Fruit fly (Drosophila melanogaster) whole organism, embryonic: ENCODE measurements around the gene CG32432.

Experiments
- B-H2 ChIP-seq: fragments of 200-800 bp; sonication (Bioruptor generic); optimal IDR thresholded peaks from 2 replicates; lab custom pipeline; 2018; ENCODE audit warnings: missing biosample characterization, mild to moderate bottlenecking, missing genetic modification characterization
- CG10274 ChIP-seq: fragments of 200-800 bp; sonication (Bioruptor generic); optimal IDR thresholded peaks from 3 replicates; lab custom pipeline; 2017; ENCODE audit warnings: missing biosample characterization, mild to moderate bottlenecking, missing genetic modification characterization
- CG10654 ChIP-seq: fragments of 200-800 bp; sonication (Bioruptor generic); optimal IDR thresholded peaks from 2 replicates; lab custom pipeline; 2016; ENCODE audit warnings: missing biosample characterization, missing genetic modification characterization
- CG10959 ChIP-seq: fragments of 200-800 bp; sonication (Bioruptor generic); IDR thresholded peaks from 2 replicates; pipeline ENCODE4 v1.3.6; 2022; ENCODE audit warnings: missing biosample characterization, missing genetic modification characterization
- CG11247 ChIP-seq: fragments of 200-800 bp; sonication (Bioruptor generic); IDR thresholded peaks from 2 replicates; pipeline ENCODE4 v1.3.6; 2022; ENCODE audit warnings: missing biosample characterization, missing genetic modification characterization
- CG11695 ChIP-seq: fragments of 200-800 bp; sonication (Bioruptor generic); IDR thresholded peaks from 3 replicates; pipeline ENCODE4 v1.3.6; 2022; ENCODE audit warnings: missing biosample characterization, missing genetic modification characterization
- CG12942 ChIP-seq: fragments of 200-800 bp; sonication (Bioruptor generic); optimal IDR thresholded peaks from 3 replicates; lab custom pipeline; 2016; ENCODE audit warnings: missing biosample characterization, missing genetic modification characterization
- CG13894 ChIP-seq: fragments of 200-800 bp; sonication (Bioruptor generic); optimal IDR thresholded peaks from 3 replicates; lab custom pipeline; 2018; ENCODE audit warnings: missing biosample characterization, mild to moderate bottlenecking, missing genetic modification characterization, moderate library complexity
- CG14014 ChIP-seq: fragments of 200-800 bp; sonication (Bioruptor generic); IDR thresholded peaks from 2 replicates; pipeline ENCODE4 v1.3.6; 2022; ENCODE audit warnings: missing biosample characterization, missing genetic modification characterization
- CG15073 ChIP-seq: fragments of 200-800 bp; sonication (Bioruptor generic); optimal IDR thresholded peaks from 2 replicates; lab custom pipeline; 2016; ENCODE audit warnings: missing biosample characterization, missing genetic modification characterization
- CG15696 ChIP-seq: fragments of 200-800 bp; sonication (Bioruptor generic); optimal IDR thresholded peaks from 2 replicates; lab custom pipeline; 2019; ENCODE audit warnings: missing biosample characterization, mild to moderate bottlenecking, missing genetic modification characterization, moderate library complexity
- CG1603 ChIP-seq: fragments of 200-800 bp; sonication (Bioruptor generic); optimal IDR thresholded peaks from 2 replicates; lab custom pipeline; 2019; ENCODE audit warnings: missing biosample characterization, mild to moderate bottlenecking, missing genetic modification characterization, moderate library complexity
- CG16863 ChIP-seq: fragments of 200-800 bp; sonication (Bioruptor generic); optimal IDR thresholded peaks from 3 replicates; lab custom pipeline; 2016; ENCODE audit warnings: missing biosample characterization, missing genetic modification characterization
- CG18599 ChIP-seq: fragments of 200-800 bp; sonication (Bioruptor generic); optimal IDR thresholded peaks from 3 replicates; lab custom pipeline; 2017; ENCODE audit warnings: missing biosample characterization, missing genetic modification characterization, mild to moderate bottlenecking, moderate library complexity, missing genetic modification reagents
- CG4424 ChIP-seq: fragments of 200-800 bp; sonication (Bioruptor generic); optimal IDR thresholded peaks from 3 replicates; lab custom pipeline; 2016; ENCODE audit warnings: missing biosample characterization, missing genetic modification characterization
- CG4820 ChIP-seq: fragments of 200-800 bp; sonication (Bioruptor generic); optimal IDR thresholded peaks from 3 replicates; lab custom pipeline; 2016; ENCODE audit warnings: missing biosample characterization, missing genetic modification characterization
- CG6175 ChIP-seq: fragments of 200-800 bp; sonication (Bioruptor generic); IDR thresholded peaks from 3 replicates; pipeline ENCODE4 v1.3.6; 2022; ENCODE audit warnings: missing biosample characterization, missing genetic modification characterization
- CG6654 ChIP-seq: fragments of 200-800 bp; sonication (Bioruptor generic); optimal IDR thresholded peaks from 2 replicates; lab custom pipeline; 2017; ENCODE audit warnings: missing biosample characterization, mild to moderate bottlenecking, missing genetic modification characterization
- CG7372 ChIP-seq: fragments of 200-800 bp; sonication (Bioruptor generic); IDR thresholded peaks from 2 replicates; pipeline ENCODE4 v1.3.6; 2022; ENCODE audit warnings: missing biosample characterization, missing genetic modification characterization
- CG8281 ChIP-seq: fragments of 200-800 bp; sonication (Bioruptor generic); optimal IDR thresholded peaks from 2 replicates; lab custom pipeline; 2018; ENCODE audit warnings: missing biosample characterization, mild to moderate bottlenecking, missing genetic modification characterization, moderate library complexity
- CG9797 ChIP-seq: fragments of 200-800 bp; sonication (Bioruptor generic); optimal IDR thresholded peaks from 3 replicates; lab custom pipeline; 2018; ENCODE audit warnings: missing biosample characterization, mild to moderate bottlenecking, missing genetic modification characterization
- ERR ChIP-seq: fragments of 200-800 bp; sonication (Bioruptor generic); optimal IDR thresholded peaks from 2 replicates; lab custom pipeline; 2016; ENCODE audit warnings: missing biosample characterization, missing genetic modification characterization
- H15 ChIP-seq: fragments of 200-800 bp; sonication (Bioruptor generic); IDR thresholded peaks from 3 replicates; pipeline ENCODE4 v1.3.6; 2022; ENCODE audit warnings: missing biosample characterization, missing genetic modification characterization
- HLH54F ChIP-seq: fragments of 200-800 bp; sonication (Bioruptor generic); optimal IDR thresholded peaks from 3 replicates; lab custom pipeline; 2016; ENCODE audit warnings: missing biosample characterization, missing genetic modification characterization
- HmgZ ChIP-seq: fragments of 200-800 bp; sonication (Bioruptor generic); optimal IDR thresholded peaks from 2 replicates; lab custom pipeline; 2018; ENCODE audit warnings: missing biosample characterization, mild to moderate bottlenecking, missing genetic modification characterization
- Jarid2 ChIP-seq: fragments of 200-800 bp; sonication (Bioruptor generic); optimal IDR thresholded peaks from 3 replicates; lab custom pipeline; 2017; ENCODE audit warnings: mild to moderate bottlenecking, missing biosample characterization, missing genetic modification reagents, missing genetic modification characterization
- Kr ChIP-seq: fragments of 200-800 bp; sonication (Bioruptor generic); optimal IDR thresholded peaks from 2 replicates; lab custom pipeline; 2017; ENCODE audit warnings: missing biosample characterization, mild to moderate bottlenecking, missing genetic modification characterization
- Lim3 ChIP-seq: fragments of 200-800 bp; sonication (Bioruptor generic); IDR thresholded peaks from 2 replicates; pipeline ENCODE4 v1.3.6; 2022; ENCODE audit warnings: missing biosample characterization, missing genetic modification characterization
- MTF-1 ChIP-seq: fragments of 200-800 bp; sonication (Bioruptor generic); optimal IDR thresholded peaks from 2 replicates; lab custom pipeline; 2018; ENCODE audit warnings: missing biosample characterization, mild to moderate bottlenecking, missing genetic modification characterization, borderline replicate concordance
- Oaz ChIP-seq: fragments of 200-800 bp; sonication (Bioruptor generic); IDR thresholded peaks from 2 replicates; pipeline ENCODE4 v1.3.6; 2022; ENCODE audit warnings: missing biosample characterization, missing genetic modification characterization
- Poxn ChIP-seq: fragments of 200-800 bp; sonication (Bioruptor generic); IDR thresholded peaks from 2 replicates; pipeline ENCODE4 v1.3.6; 2022; ENCODE audit warnings: missing biosample characterization, missing genetic modification characterization
- Six4 ChIP-seq: fragments of 200-800 bp; sonication (Bioruptor generic); optimal IDR thresholded peaks from 2 replicates; lab custom pipeline; 2016; ENCODE audit warnings: missing biosample characterization, missing genetic modification characterization
- Sox102F ChIP-seq: fragments of 200-800 bp; sonication (Bioruptor generic); optimal IDR thresholded peaks from 2 replicates; lab custom pipeline; 2018; ENCODE audit warnings: missing biosample characterization, mild to moderate bottlenecking, missing genetic modification characterization, moderate library complexity
- aop ChIP-seq: fragments of 200-800 bp; sonication (Bioruptor generic); IDR thresholded peaks from 2 replicates; pipeline ENCODE4 v1.3.6; 2022; ENCODE audit warnings: missing biosample characterization, missing genetic modification characterization
- ash1 ChIP-seq: fragments of 200-800 bp; sonication (Bioruptor generic); optimal IDR thresholded peaks from 2 replicates; lab custom pipeline; 2018; ENCODE audit warnings: missing biosample characterization, mild to moderate bottlenecking, missing genetic modification characterization
- bbx ChIP-seq: fragments of 200-800 bp; sonication (Bioruptor generic); IDR thresholded peaks from 2 replicates; pipeline ENCODE4 v1.3.6; 2022; ENCODE audit warnings: missing biosample characterization, missing genetic modification characterization; ENCODE audit not compliant: partially characterized antibody
- cad ChIP-seq: fragments of >200 bp; optimal IDR thresholded peaks from 2 replicates; lab custom pipeline; 2017; ENCODE audit warnings: missing biosample characterization, missing genetic modification characterization
- dan ChIP-seq: fragments of 200-800 bp; sonication (Bioruptor generic); IDR thresholded peaks from 2 replicates; pipeline ENCODE4 v1.3.6; 2022; ENCODE audit warnings: missing biosample characterization, missing genetic modification characterization
- danr ChIP-seq: fragments of 200-800 bp; sonication (Bioruptor generic); IDR thresholded peaks from 2 replicates; pipeline ENCODE4 v1.3.6; 2022; ENCODE audit warnings: missing biosample characterization, missing genetic modification characterization
- exex ChIP-seq: fragments of 200-800 bp; sonication (Bioruptor generic); optimal IDR thresholded peaks from 4 replicates; lab custom pipeline; 2018; ENCODE audit warnings: missing biosample characterization, mild to moderate bottlenecking, missing genetic modification characterization, moderate library complexity
- eyg ChIP-seq: fragments of 200-800 bp; sonication (Bioruptor generic); optimal IDR thresholded peaks from 3 replicates; lab custom pipeline; 2016; ENCODE audit warnings: missing biosample characterization, missing genetic modification characterization
- gcm2 ChIP-seq: fragments of 200-800 bp; sonication (Bioruptor generic); optimal IDR thresholded peaks from 2 replicates; lab custom pipeline; 2016; ENCODE audit warnings: missing biosample characterization, missing genetic modification characterization
- h ChIP-seq: fragments of >200 bp; optimal IDR thresholded peaks from 2 replicates; lab custom pipeline; 2017
- hkb ChIP-seq, 2 experiments: fragments of 200-800 bp in 1 of 2; fragments of >200 bp in 1 of 2; sonication (Bioruptor generic) in 1 of 2; IDR thresholded peaks in 1 of 2; optimal IDR thresholded peaks in 1 of 2; 2 replicates each; pipeline versions ENCODE4 v1.3.6 to Lab custom; 2017 to 2022; ENCODE audit warnings: missing biosample characterization in 1 of 2, missing genetic modification characterization in 1 of 2
- lab ChIP-seq: fragments of 200-800 bp; sonication (Bioruptor generic); optimal IDR thresholded peaks from 3 replicates; lab custom pipeline; 2017; ENCODE audit warnings: missing biosample characterization, missing genetic modification characterization, mild to moderate bottlenecking, moderate library complexity, missing genetic modification reagents
- nom ChIP-seq: fragments of 200-800 bp; sonication (Bioruptor generic); optimal IDR thresholded peaks from 2 replicates; lab custom pipeline; 2017; ENCODE audit warnings: missing biosample characterization, missing genetic modification characterization, mild to moderate bottlenecking, moderate library complexity, missing genetic modification reagents
- peb ChIP-seq: fragments of 200-800 bp; sonication (Bioruptor generic); IDR thresholded peaks from 2 replicates; pipeline ENCODE4 v1.3.6; 2022; ENCODE audit warnings: missing biosample characterization, missing genetic modification characterization
- slp2 ChIP-seq: fragments of 200-800 bp; sonication (Bioruptor generic); optimal IDR thresholded peaks from 2 replicates; lab custom pipeline; 2016; ENCODE audit warnings: missing biosample characterization, missing genetic modification characterization
- stc ChIP-seq: fragments of 200-800 bp; sonication (Bioruptor generic); IDR thresholded peaks from 2 replicates; pipeline ENCODE4 v1.3.6; 2022; ENCODE audit warnings: missing biosample characterization, missing genetic modification characterization
- ttk ChIP-seq: fragments of 200-800 bp; sonication (Bioruptor generic); IDR thresholded peaks from 2 replicates; pipeline ENCODE4 v2.1.2; 2022; ENCODE audit warnings: missing biosample characterization, missing genetic modification characterization
- tup ChIP-seq: fragments of 200-800 bp; sonication (Bioruptor generic); optimal IDR thresholded peaks from 2 replicates; lab custom pipeline; 2016; ENCODE audit warnings: missing biosample characterization, mild to moderate bottlenecking, missing genetic modification characterization, moderate library complexity

CG32432 gene

dm6 chr3L:20798325-20798846 lies 86.6 kb downstream of the CG32432 start, which contains the start of the genes CG3698 and tzn (continued):
- TF ChIP-seq dan (GFP tag; lab: Robert Waterston, UW) (no peak), cad (GFP tag; lab: Kevin White, UChicago) (no peak), Lim3 (GFP tag; lab: Robert Waterston, UW) (peak; percentile 74), HLH54F (GFP tag; lab: Kevin White, UChicago) (peak; percentile 81), h (no peak), ash1 (GFP tag; lab: Kevin White, UChicago) (peak; percentile 96), CG6654 (GFP tag; lab: Kevin White, UChicago) (peak; percentile 88), CG6175 (GFP tag; lab: Robert Waterston, UW) (peak; percentile 94), ttk (GFP tag; lab: Robert Waterston, UW) (peak; percentile 94), CG12942 (peak; percentile 89), aop (GFP tag; lab: Robert Waterston, UW) (0 out of 2 replicates have a peak, but pooled peaks have one; percentile 48), CG18599 (GFP tag; lab: Kevin White, UChicago) (peak; percentile 93), CG8281 (peak; percentile 74), Poxn (GFP tag; lab: Robert Waterston, UW) (peak; percentile 72; the same call in 1 of the 2 replicates), CG16863 (GFP tag; lab: Kevin White, UChicago) (peak; percentile 72), CG14014 (peak; percentile 91), CG10959 (peak; percentile 88), danr (GFP tag; lab: Robert Waterston, UW) (peak; percentile 67), CG1603 (tag; lab: Kevin White, UChicago) (peak; percentile 94), CG13894 (tag; lab: Kevin White, UChicago) (no peak), eyg (GFP tag; lab: Kevin White, UChicago) (peak; percentile 82), stc (GFP tag; lab: Robert Waterston, UW) (peak; percentile 91), Sox102F (GFP tag; lab: Kevin White, UChicago) (no peak), CG10274 (peak; percentile 88), B-H2 (GFP tag; lab: Kevin White, UChicago) (peak; percentile 93), nom (GFP tag; lab: Kevin White, UChicago) (no peak), hkb (optimal IDR thresholded peaks at IDR 0.05; lab: Kevin White, UChicago) (no peak), hkb (GFP tag; IDR thresholded peaks at IDR 0.05; lab: Robert Waterston, UW) (peak; percentile 93), MTF-1 (GFP tag; lab: Kevin White, UChicago) (peak; percentile 98), Six4 (GFP tag; lab: Kevin White, UChicago) (peak; percentile 96), CG4424 (peak; percentile 95), Kr (GFP tag; lab: Kevin White, UChicago) (peak; percentile 81), CG9797 (GFP tag; lab: Kevin White, UChicago) (peak; percentile 91), CG11695 (GFP tag; lab: Robert Waterston, UW) (peak; percentile 76), Oaz (GFP tag; lab: Robert Waterston, UW) (peak; percentile 94), CG15696 (tag; lab: Kevin White, UChicago) (peak; percentile 72), lab (GFP tag; lab: Kevin White, UChicago) (peak; percentile 98), HmgZ (tag; lab: Kevin White, UChicago) (peak; percentile 94), gcm2 (GFP tag; lab: Kevin White, UChicago) (peak; percentile 58), peb (GFP tag; lab: Robert Waterston, UW) (peak; percentile 68), bbx (GFP tag; lab: Robert Waterston, UW) (no peak), CG15073 (GFP tag; lab: Kevin White, UChicago) (peak; percentile 52), H15 (GFP tag; lab: Robert Waterston, UW) (peak; percentile 94), tup (GFP tag; lab: Kevin White, UChicago) (peak; percentile 65), CG11247 (peak; percentile 91), CG10654 (GFP tag; lab: Kevin White, UChicago) (peak; percentile 95), CG4820 (GFP tag; lab: Kevin White, UChicago) (peak; percentile 87), exex (tag; lab: Kevin White, UChicago) (peak; percentile 84), CG7372 (peak; percentile 94), Jarid2 (peak; percentile 90), ERR (GFP tag; lab: Kevin White, UChicago) (peak; percentile 46), slp2 (peak; percentile 85)
